Worm (Caenorhabditis elegans) whole organism, L2 larva: Measurements from ENCODE around the gene srz-5.

Experiments
- C34F6.9 ChIP-seq: fragments of 150-350 bp; optimal IDR thresholded peaks from 2 replicates; lab custom pipeline; 2014; ENCODE audit warnings: missing biosample characterization, missing genetic modification characterization
- F13H6.1 ChIP-seq: sonication (generic microtip); optimal IDR thresholded peaks from 2 replicates; lab custom pipeline; 2016; ENCODE audit warnings: missing genetic modification characterization, missing compliant biosample characterization
- R02D3.7 ChIP-seq: fragments of 150-350 bp; optimal IDR thresholded peaks from 2 replicates; lab custom pipeline; 2014; ENCODE audit warnings: missing biosample characterization, missing genetic modification characterization
- Y55F3AM.14 ChIP-seq: fragments of 200-800 bp; sonication (Bioruptor generic); optimal IDR thresholded peaks from 2 replicates; lab custom pipeline; 2018; ENCODE audit warnings: mild to moderate bottlenecking, missing genetic modification characterization, missing compliant biosample characterization
- ZK546.5 ChIP-seq: sonication (generic microtip); optimal IDR thresholded peaks from 2 replicates; lab custom pipeline; 2017; ENCODE audit warnings: missing biosample characterization, missing genetic modification characterization
- alr-1 ChIP-seq: fragments of 150-350 bp; optimal IDR thresholded peaks from 2 replicates; lab custom pipeline; 2014; ENCODE audit warnings: missing biosample characterization, missing genetic modification characterization
- aly-2 ChIP-seq: fragments of 150-350 bp; optimal IDR thresholded peaks from 2 replicates; lab custom pipeline; 2014; ENCODE audit warnings: missing biosample characterization, missing genetic modification characterization
- ama-1 ChIP-seq: fragments of 150-350 bp; optimal IDR thresholded peaks from 2 replicates; lab custom pipeline; 2018; ENCODE audit warnings: inconsistent platforms
- blmp-1 ChIP-seq: sonication (generic microtip); optimal IDR thresholded peaks from 2 replicates; lab custom pipeline; 2017; ENCODE audit warnings: missing genetic modification characterization, mild to moderate bottlenecking, missing compliant biosample characterization, antibody characterized with exemption, moderate library complexity; ENCODE audit not compliant: insufficient read depth
- ceh-16 ChIP-seq: fragments of 150-350 bp; optimal IDR thresholded peaks from 2 replicates; lab custom pipeline; 2014; ENCODE audit warnings: missing biosample characterization, missing genetic modification characterization
- ceh-82 ChIP-seq: fragments of 150-350 bp; optimal IDR thresholded peaks from 2 replicates; lab custom pipeline; 2014; ENCODE audit warnings: missing biosample characterization, missing genetic modification characterization
- crh-2 ChIP-seq: sonication (generic microtip); optimal IDR thresholded peaks from 2 replicates; lab custom pipeline; 2017; ENCODE audit warnings: missing biosample characterization, missing genetic modification characterization
- dmd-4 ChIP-seq: sonication (generic microtip); optimal IDR thresholded peaks from 2 replicates; lab custom pipeline; 2017; ENCODE audit warnings: missing biosample characterization, missing genetic modification characterization
- elt-3 ChIP-seq: sonication (generic microtip); optimal IDR thresholded peaks from 2 replicates; lab custom pipeline; 2017; ENCODE audit warnings: missing biosample characterization, missing genetic modification characterization
- fos-1 ChIP-seq: fragments of 150-350 bp; optimal IDR thresholded peaks from 2 replicates; lab custom pipeline; 2014; ENCODE audit warnings: missing biosample characterization, missing genetic modification characterization
- gmeb-1 ChIP-seq: fragments of 150-350 bp; optimal IDR thresholded peaks from 2 replicates; lab custom pipeline; 2014; ENCODE audit warnings: missing biosample characterization, missing genetic modification characterization
- lin-11 ChIP-seq: fragments of 150-350 bp; sonication (generic microtip); optimal IDR thresholded peaks from 2 replicates; lab custom pipeline; 2014; ENCODE audit warnings: missing biosample characterization, missing genetic modification characterization, inconsistent platforms, mixed read lengths
- lin-13 ChIP-seq: fragments of 150-350 bp; optimal IDR thresholded peaks from 2 replicates; lab custom pipeline; 2014; ENCODE audit warnings: missing biosample characterization, missing genetic modification reagents, missing genetic modification characterization
- lsy-2 ChIP-seq, 2 experiments: fragments of 150-350 bp in 1 of 2; sonication (generic microtip) in 1 of 2; optimal IDR thresholded peaks; 2 replicates each; lab custom pipeline; 2014 to 2017; ENCODE audit warnings: missing biosample characterization in 2 of 2, missing genetic modification characterization in 2 of 2
- mab-5 ChIP-seq: fragments of 150-350 bp; optimal IDR thresholded peaks from 2 replicates; lab custom pipeline; 2014; ENCODE audit warnings: missing biosample characterization, missing genetic modification characterization
- mdl-1 ChIP-seq, 2 experiments: fragments of 150-350 bp in 1 of 2; sonication (generic microtip) in 1 of 2; optimal IDR thresholded peaks; 2 replicates each; lab custom pipeline; 2017; ENCODE audit warnings: missing biosample characterization in 2 of 2, missing genetic modification characterization in 2 of 2
- nhr-10 ChIP-seq: sonication (generic microtip); optimal IDR thresholded peaks from 2 replicates; lab custom pipeline; 2017; ENCODE audit warnings: missing biosample characterization, missing genetic modification characterization
- nhr-11 ChIP-seq: fragments of 150-350 bp; optimal IDR thresholded peaks from 2 replicates; lab custom pipeline; 2014; ENCODE audit warnings: missing biosample characterization, missing genetic modification characterization
- nhr-12 ChIP-seq: fragments of 150-350 bp; optimal IDR thresholded peaks from 2 replicates; lab custom pipeline; 2014; ENCODE audit warnings: missing biosample characterization, missing genetic modification characterization
- nhr-129 ChIP-seq: fragments of 150-350 bp; optimal IDR thresholded peaks from 2 replicates; lab custom pipeline; 2014; ENCODE audit warnings: missing biosample characterization, missing genetic modification characterization
- nhr-21 ChIP-seq: fragments of 150-350 bp; optimal IDR thresholded peaks from 2 replicates; lab custom pipeline; 2014; ENCODE audit warnings: missing biosample characterization, missing genetic modification characterization
- nhr-237 ChIP-seq: fragments of 150-350 bp; optimal IDR thresholded peaks from 2 replicates; lab custom pipeline; 2014; ENCODE audit warnings: missing biosample characterization, missing genetic modification characterization
- nhr-25 ChIP-seq: fragments of 150-350 bp; sonication (generic microtip); optimal IDR thresholded peaks from 3 replicates; lab custom pipeline; 2014; ENCODE audit warnings: missing biosample characterization, missing genetic modification characterization
- nhr-6 ChIP-seq: fragments of 150-350 bp; optimal IDR thresholded peaks from 2 replicates; lab custom pipeline; 2014; ENCODE audit warnings: missing biosample characterization, missing genetic modification characterization
- nhr-77 ChIP-seq: fragments of 150-350 bp; optimal IDR thresholded peaks from 2 replicates; lab custom pipeline; 2014; ENCODE audit warnings: missing biosample characterization, missing genetic modification characterization
- peb-1 ChIP-seq: fragments of 150-350 bp; optimal IDR thresholded peaks from 2 replicates; lab custom pipeline; 2014; ENCODE audit warnings: missing biosample characterization, missing genetic modification characterization
- sem-4 ChIP-seq: fragments of 150-350 bp; optimal IDR thresholded peaks from 2 replicates; lab custom pipeline; 2014; ENCODE audit warnings: missing biosample characterization, missing genetic modification reagents, missing genetic modification characterization
- skn-1 ChIP-seq: sonication (generic microtip); optimal IDR thresholded peaks from 2 replicates; lab custom pipeline; 2017; ENCODE audit warnings: missing biosample characterization, missing genetic modification characterization
- sma-3 ChIP-seq: sonication (generic microtip); optimal IDR thresholded peaks from 2 replicates; lab custom pipeline; 2016; ENCODE audit warnings: missing genetic modification reagents, missing genetic modification characterization, missing compliant biosample characterization
- sma-9 ChIP-seq, 2 experiments: fragments of 150-350 bp in 1 of 2; sonication (generic microtip) in 1 of 2; optimal IDR thresholded peaks; 2 replicates each; lab custom pipeline; 2014 to 2016; ENCODE audit warnings: missing genetic modification characterization in 2 of 2, mild to moderate bottlenecking in 1 of 2, missing biosample characterization in 1 of 2, missing compliant biosample characterization in 1 of 2, missing genetic modification reagents in 1 of 2, moderate library complexity in 1 of 2
- unc-39 ChIP-seq: fragments of 150-350 bp; optimal IDR thresholded peaks from 2 replicates; lab custom pipeline; 2014; ENCODE audit warnings: missing biosample characterization, missing genetic modification characterization
- unc-55 ChIP-seq: fragments of 150-350 bp; sonication (generic microtip); optimal IDR thresholded peaks from 3 replicates; lab custom pipeline; 2014; ENCODE audit warnings: missing biosample characterization, missing genetic modification reagents, missing genetic modification characterization
- unc-62 ChIP-seq: fragments of 150-350 bp; optimal IDR thresholded peaks from 2 replicates; lab custom pipeline; 2014; ENCODE audit warnings: missing biosample characterization, missing genetic modification reagents, missing genetic modification characterization
- zag-1 ChIP-seq: fragments of 150-350 bp; optimal IDR thresholded peaks from 2 replicates; lab custom pipeline; 2014; ENCODE audit warnings: missing biosample characterization, missing genetic modification characterization
- ztf-1 ChIP-seq: fragments of 200-800 bp; sonication (Bioruptor generic); conservative IDR thresholded peaks from 2 replicates; pipeline ENCODE4 v1.3.6; 2022; ENCODE audit warnings: missing genetic modification characterization, missing compliant biosample characterization
- ztf-11 ChIP-seq: sonication (generic microtip); optimal IDR thresholded peaks from 2 replicates; lab custom pipeline; 2017; ENCODE audit warnings: missing biosample characterization, missing genetic modification characterization

srz-5 gene

DNA sequence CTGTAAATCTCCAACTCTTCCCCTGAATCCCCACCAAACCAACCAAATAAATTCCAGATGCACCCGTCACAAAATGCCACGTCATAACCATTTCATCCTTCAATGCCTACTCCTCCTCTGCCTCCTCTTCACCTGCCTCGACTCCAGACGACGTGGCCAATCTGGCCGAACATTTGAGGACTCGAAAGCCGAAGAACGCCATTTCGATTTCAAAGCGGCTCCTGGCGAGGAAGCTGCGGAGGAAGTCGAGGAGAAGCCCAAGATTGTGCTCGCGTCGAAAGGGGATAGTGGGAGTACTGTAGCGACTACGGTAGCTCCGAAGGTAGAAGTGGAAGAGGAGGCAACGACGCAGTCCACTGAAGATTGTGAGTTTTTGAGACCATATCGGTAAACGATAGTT lies 42.9 kb upstream of the srz-5 start, which contains the start of gene lgc-45:
Gene lgc-45 (plus strand): TSS at position 56 of the 400 bp plus-strand sequence.
- no peak for TF ChIP-seq sma-3
- no peak for TF ChIP-seq sma-9 (GFP tag; optimal IDR thresholded peaks at IDR 0.05; lab: Kevin White, UChicago)
- no peak for TF ChIP-seq sma-9 (tag; optimal IDR thresholded peaks at IDR 0.05; lab: Kevin White, UChicago)
- no peak for TF ChIP-seq skn-1 (tag; lab: Kevin White, UChicago)
- TF ChIP-seq lsy-2 (tag; optimal IDR thresholded peaks at IDR 0.05; lab: Kevin White, UChicago): no peak
- no peak for TF ChIP-seq ceh-16 (tag; lab: Kevin White, UChicago)
- no peak for TF ChIP-seq blmp-1 (tag; lab: Kevin White, UChicago)
- TF ChIP-seq lin-11 (tag; lab: Kevin White, UChicago): no peak
- no peak for TF ChIP-seq F13H6.1 (tag; lab: Kevin White, UChicago)
- TF ChIP-seq nhr-237 (tag; lab: Kevin White, UChicago): no peak
- TF ChIP-seq aly-2: no peak
- no peak for TF ChIP-seq ztf-11
- TF ChIP-seq sem-4 (tag; lab: Kevin White, UChicago): no peak
- no peak for TF ChIP-seq mab-5 (tag; lab: Kevin White, UChicago)
- no peak for TF ChIP-seq alr-1
- no peak for TF ChIP-seq peb-1 (tag; lab: Kevin White, UChicago)
- TF ChIP-seq unc-39: no peak

DNA sequence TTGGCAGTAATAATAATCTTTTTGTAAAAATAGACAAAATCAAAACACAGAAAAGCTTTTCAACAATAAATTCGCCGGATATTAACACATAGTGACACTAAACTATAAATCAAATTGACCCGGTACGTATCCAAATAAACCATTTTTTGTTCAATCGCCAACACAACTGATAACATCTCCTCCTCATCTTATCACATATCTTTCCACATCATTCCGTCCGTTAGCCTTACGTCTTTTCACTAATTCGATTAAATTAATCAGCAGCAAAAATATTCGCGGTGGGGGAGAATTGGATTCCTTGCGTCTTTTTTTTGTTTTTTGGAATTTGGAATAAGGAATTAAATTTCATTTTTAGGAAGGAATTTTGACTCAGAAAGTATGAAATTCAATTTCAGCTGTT lies 42.1 kb upstream of the srz-5 start:
- TF ChIP-seq lsy-2 (tag; optimal IDR thresholded peaks at IDR 0.05; lab: Kevin White, UChicago): no peak
- TF ChIP-seq, all 48 proteins: peak for 0

DNA sequence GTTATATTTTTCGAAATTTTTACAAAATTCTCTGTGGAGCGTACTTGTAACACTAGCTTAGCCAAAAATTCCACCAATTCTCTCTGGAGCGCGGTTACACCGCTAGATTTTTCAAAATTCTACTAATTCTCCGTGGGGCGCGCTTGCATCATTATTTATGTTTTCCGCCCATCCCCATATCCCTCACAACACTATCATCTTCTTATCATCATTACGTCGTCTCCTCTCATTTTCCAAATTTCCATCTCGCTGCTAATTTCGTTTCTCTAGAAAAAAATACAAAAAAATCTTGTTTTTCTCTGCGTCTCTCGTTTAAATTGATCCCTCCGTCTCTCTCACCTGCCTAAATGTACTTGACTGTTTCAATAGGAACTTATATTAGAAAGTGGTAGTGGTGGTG lies 40.8 kb upstream of the srz-5 start:
- TF ChIP-seq sma-3 (peak; percentile 54), dmd-4 (no peak)

DNA sequence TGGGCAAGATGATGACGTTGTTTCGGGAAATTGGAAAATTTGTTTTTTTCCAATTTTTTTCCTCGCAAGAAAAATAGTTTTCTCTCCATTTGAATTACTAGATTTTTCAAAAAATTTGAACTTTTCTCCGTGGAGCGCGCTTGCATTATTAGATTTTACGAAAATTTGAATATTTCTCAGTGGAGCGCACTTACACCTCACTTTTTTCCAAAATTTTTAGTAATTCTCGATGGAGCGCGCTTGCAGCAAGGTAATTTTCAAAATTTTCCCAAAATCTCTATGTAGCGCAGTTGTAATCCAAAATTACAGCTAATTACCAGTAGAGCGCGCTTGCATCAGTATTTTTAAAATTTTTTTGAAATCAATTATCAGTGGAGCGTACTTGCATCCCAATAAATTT lies 40.1 kb upstream of the srz-5 start:
- TF ChIP-seq unc-39: no peak
- no peak for TF ChIP-seq lin-11 (tag; lab: Kevin White, UChicago)
- no peak for TF ChIP-seq skn-1 (tag; lab: Kevin White, UChicago)
- no peak for TF ChIP-seq sem-4 (tag; lab: Kevin White, UChicago)
- TF ChIP-seq aly-2: no peak
- TF ChIP-seq F13H6.1 (tag; lab: Kevin White, UChicago): no peak
- TF ChIP-seq nhr-12 (tag; lab: Kevin White, UChicago): no peak
- no peak for TF ChIP-seq alr-1
- TF ChIP-seq gmeb-1 (tag; lab: Kevin White, UChicago): no peak
- no peak for TF ChIP-seq ama-1 (lab: Kevin White, UChicago)
- no peak for TF ChIP-seq nhr-77 (tag; lab: Kevin White, UChicago)
- no peak for TF ChIP-seq unc-62 (GFP tag; lab: Kevin White, UChicago)
- no peak for TF ChIP-seq nhr-10 (tag; lab: Kevin White, UChicago)
- TF ChIP-seq mab-5 (tag; lab: Kevin White, UChicago): no peak
- no peak for TF ChIP-seq lsy-2 (tag; optimal IDR thresholded peaks at IDR 0.05; lab: Kevin White, UChicago)
- no peak for TF ChIP-seq crh-2 (tag; lab: Kevin White, UChicago)
- TF ChIP-seq nhr-21 (tag; lab: Kevin White, UChicago): no peak

DNA sequence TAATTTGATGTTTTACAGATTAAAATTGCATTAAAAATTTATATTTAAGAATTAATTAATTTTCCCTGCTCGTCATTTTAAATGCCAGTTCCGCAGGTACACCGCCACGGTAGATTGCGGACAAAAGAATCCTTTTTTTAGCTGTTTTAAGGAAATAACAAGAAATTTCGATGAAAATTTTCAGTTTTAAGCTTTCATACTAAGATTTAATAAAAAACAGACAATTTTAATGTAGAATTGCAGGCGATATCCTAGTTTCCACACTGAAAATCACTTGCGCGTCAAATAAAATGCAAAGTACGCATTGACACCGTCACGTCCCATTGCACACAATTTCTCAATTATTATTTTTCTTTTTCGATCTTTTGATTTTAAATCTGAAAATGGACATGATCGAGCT lies 38.9 kb upstream of the srz-5 start, which contains the start of gene dnc-3:
Gene dnc-3 (plus strand): TSS at position 272 of the 400 bp plus-strand sequence.
- TF ChIP-seq fos-1 (tag; lab: Kevin White, UChicago): peak; percentile 10
- peak; percentile 23 for TF ChIP-seq nhr-6 (tag; lab: Kevin White, UChicago)
- no peak for TF ChIP-seq nhr-10 (tag; lab: Kevin White, UChicago)
- no peak for TF ChIP-seq ama-1 (lab: Kevin White, UChicago)
- no peak for TF ChIP-seq zag-1 (tag; lab: Kevin White, UChicago)
- peak; percentile 45 for TF ChIP-seq unc-55 (GFP tag; lab: Kevin White, UChicago)
- TF ChIP-seq C34F6.9 (tag; lab: Kevin White, UChicago): peak; percentile 68
- TF ChIP-seq Y55F3AM.14 (GFP tag; lab: Kevin White, UChicago): no peak
- TF ChIP-seq ceh-82 (tag; lab: Kevin White, UChicago): no peak
- TF ChIP-seq ztf-1 (GFP tag; lab: Robert Waterston, UW): no peak
- no peak for TF ChIP-seq R02D3.7 (tag; lab: Kevin White, UChicago)
- TF ChIP-seq peb-1 (tag; lab: Kevin White, UChicago): no peak
- peak; percentile 66 for TF ChIP-seq sma-3
- peak; percentile 55 for TF ChIP-seq gmeb-1 (tag; lab: Kevin White, UChicago)
- TF ChIP-seq mdl-1 (tag; optimal IDR thresholded peaks at IDR 0.05; lab: Kevin White, UChicago): no peak
- no peak for TF ChIP-seq nhr-11
- TF ChIP-seq nhr-25 (tag; lab: Kevin White, UChicago): peak; percentile 57
- TF ChIP-seq lin-11 (tag; lab: Kevin White, UChicago): no peak
- no peak for TF ChIP-seq unc-62 (GFP tag; lab: Kevin White, UChicago)
- TF ChIP-seq nhr-21 (tag; lab: Kevin White, UChicago): peak; percentile 28
- peak; percentile 8 for TF ChIP-seq crh-2 (tag; lab: Kevin White, UChicago)
- peak; percentile 58 for TF ChIP-seq F13H6.1 (tag; lab: Kevin White, UChicago)
- TF ChIP-seq aly-2: no peak
- no peak for TF ChIP-seq nhr-12 (tag; lab: Kevin White, UChicago)
- TF ChIP-seq nhr-237 (tag; lab: Kevin White, UChicago): no peak
- peak; percentile 71 for TF ChIP-seq lin-13 (GFP tag; lab: Kevin White, UChicago)
- TF ChIP-seq nhr-77 (tag; lab: Kevin White, UChicago): no peak
- peak; percentile 13 for TF ChIP-seq nhr-129 (tag; lab: Kevin White, UChicago)
- TF ChIP-seq lsy-2 (tag; optimal IDR thresholded peaks at IDR 0.05; lab: Kevin White, UChicago): peak; percentile 65 to 86
- no peak for TF ChIP-seq blmp-1 (tag; lab: Kevin White, UChicago)
- no peak for TF ChIP-seq ZK546.5 (tag; lab: Kevin White, UChicago)
- no peak for TF ChIP-seq elt-3
- TF ChIP-seq, all 48 proteins: peak for 13
